Worm (Caenorhabditis elegans) whole organism, L1 larva: ENCODE data around the gene srh-276.

Source experiments
- C16A3.4 ChIP-seq: fragments of 150-350 bp; optimal IDR thresholded peaks from 2 replicates; lab custom pipeline; 2014; ENCODE audit warnings: missing biosample characterization, missing genetic modification characterization
- C34B4.2 ChIP-seq: sonication (generic microtip); optimal IDR thresholded peaks from 2 replicates; lab custom pipeline; 2017; ENCODE audit warnings: mild to moderate bottlenecking, missing genetic modification characterization, missing compliant biosample characterization
- aha-1 ChIP-seq: fragments of 150-350 bp; optimal IDR thresholded peaks from 2 replicates; lab custom pipeline; 2014; ENCODE audit warnings: missing biosample characterization, missing genetic modification characterization
- aly-2 ChIP-seq: fragments of 150-350 bp; optimal IDR thresholded peaks from 2 replicates; lab custom pipeline; 2014; ENCODE audit warnings: missing biosample characterization, missing genetic modification characterization
- ama-1 ChIP-seq: fragments of 150-350 bp; optimal IDR thresholded peaks from 2 replicates; lab custom pipeline; 2014
- blmp-1 ChIP-seq: fragments of 150-350 bp; optimal IDR thresholded peaks from 2 replicates; lab custom pipeline; 2014; ENCODE audit warnings: missing biosample characterization, missing genetic modification characterization
- ceh-63 ChIP-seq: fragments of 200-800 bp; sonication (Bioruptor generic); optimal IDR thresholded peaks from 2 replicates; lab custom pipeline; 2018; ENCODE audit warnings: mild to moderate bottlenecking, missing genetic modification characterization, missing compliant biosample characterization
- ceh-8 ChIP-seq: fragments of 200-800 bp; sonication (Bioruptor generic); optimal IDR thresholded peaks from 2 replicates; lab custom pipeline; 2018; ENCODE audit warnings: mild to moderate bottlenecking, missing genetic modification characterization, moderate library complexity, missing compliant biosample characterization
- ceh-82 ChIP-seq, 3 experiments: fragments of 150-350 bp in 1 of 3; sonication (generic microtip) in 2 of 3; optimal IDR thresholded peaks; 2 replicates each; lab custom pipeline; 2014 to 2017; ENCODE audit warnings: missing biosample characterization in 3 of 3, missing genetic modification characterization in 3 of 3
- ceh-88 ChIP-seq: fragments of 200-800 bp; sonication (Bioruptor generic); IDR thresholded peaks from 2 replicates; pipeline ENCODE4 v1.3.6; 2022; ENCODE audit warnings: missing genetic modification characterization, missing compliant biosample characterization
- dsc-1 ChIP-seq: sonication (generic microtip); optimal IDR thresholded peaks from 2 replicates; lab custom pipeline; 2016; ENCODE audit warnings: mild to moderate bottlenecking, missing genetic modification characterization, missing compliant biosample characterization
- efl-1 ChIP-seq, 4 experiments: fragments of 150-350 bp; optimal IDR thresholded peaks in 3 of 4; peaks in 1 of 4; 1 replicate in 1 of 4; 2 replicates in 3 of 4; lab custom pipeline; 2014; ENCODE audit warnings: missing biosample characterization in 2 of 4, missing genetic modification characterization in 2 of 4, missing genetic modification reagents in 2 of 4
- efl-3 ChIP-seq: fragments of 200-800 bp; sonication (Bioruptor generic); optimal IDR thresholded peaks from 2 replicates; lab custom pipeline; 2018; ENCODE audit warnings: mild to moderate bottlenecking, missing genetic modification characterization, missing compliant biosample characterization
- egl-27 ChIP-seq, 2 experiments: fragments of 150-350 bp in 1 of 2; sonication (generic microtip); optimal IDR thresholded peaks; 3 replicates each; lab custom pipeline; 2017 to 2018; ENCODE audit warnings: missing biosample characterization in 2 of 2, missing genetic modification characterization in 2 of 2, missing genetic modification reagents in 2 of 2
- elt-2 ChIP-seq: sonication (generic microtip); optimal IDR thresholded peaks from 2 replicates; lab custom pipeline; 2016; ENCODE audit warnings: missing genetic modification characterization, mild to moderate bottlenecking, inconsistent platforms, missing compliant biosample characterization, missing genetic modification reagents
- elt-3 ChIP-seq, 6 experiments: fragments of 150-350 bp in 1 of 6; sonication (generic microtip); optimal IDR thresholded peaks; 2 replicates each; lab custom pipeline; 2017 to 2018; ENCODE audit warnings: missing biosample characterization in 6 of 6, missing genetic modification characterization in 6 of 6, inconsistent platforms in 1 of 6
- ets-5 ChIP-seq: fragments of 200-800 bp; sonication (Bioruptor generic); IDR thresholded peaks from 2 replicates; pipeline ENCODE4 v1.3.6; 2022; ENCODE audit warnings: missing genetic modification characterization, missing compliant biosample characterization
- fkh-10 ChIP-seq: sonication (generic microtip); optimal IDR thresholded peaks from 2 replicates; lab custom pipeline; 2017; ENCODE audit warnings: missing biosample characterization, missing genetic modification reagents, missing genetic modification characterization
- fos-1 ChIP-seq: fragments of 150-350 bp; optimal IDR thresholded peaks from 2 replicates; lab custom pipeline; 2014; ENCODE audit warnings: missing biosample characterization, missing genetic modification characterization
- grh-1 ChIP-seq: fragments of 200-800 bp; sonication (Bioruptor generic); IDR thresholded peaks from 2 replicates; pipeline ENCODE4 v1.3.6; 2022; ENCODE audit warnings: missing genetic modification reagents, missing genetic modification characterization, missing compliant biosample characterization
- hlh-17 ChIP-seq: fragments of 200-800 bp; sonication (Bioruptor generic); optimal IDR thresholded peaks from 2 replicates; lab custom pipeline; 2018; ENCODE audit warnings: missing genetic modification characterization, mild to moderate bottlenecking, missing compliant biosample characterization, moderate library complexity, borderline replicate concordance
- hlh-4 ChIP-seq: sonication (generic microtip); optimal IDR thresholded peaks from 2 replicates; lab custom pipeline; 2016; ENCODE audit warnings: mild to moderate bottlenecking, missing genetic modification characterization, missing compliant biosample characterization
- hpl-2 ChIP-seq: fragments of 150-350 bp; optimal IDR thresholded peaks from 2 replicates; lab custom pipeline; 2014; ENCODE audit warnings: missing biosample characterization, missing genetic modification reagents, missing genetic modification characterization
- irx-1 ChIP-seq: sonication (generic microtip); optimal IDR thresholded peaks from 2 replicates; lab custom pipeline; 2016; ENCODE audit warnings: missing genetic modification characterization, missing compliant biosample characterization
- isw-1 ChIP-seq: fragments of 200-800 bp; sonication (Bioruptor generic); IDR thresholded peaks from 2 replicates; pipeline ENCODE4 v1.3.6; 2022; ENCODE audit warnings: missing genetic modification characterization, missing compliant biosample characterization
- jun-1 ChIP-seq: fragments of 150-350 bp; optimal IDR thresholded peaks from 2 replicates; lab custom pipeline; 2014; ENCODE audit warnings: missing biosample characterization, missing genetic modification reagents, missing genetic modification characterization
- lin-13 ChIP-seq: fragments of 150-350 bp; optimal IDR thresholded peaks from 2 replicates; lab custom pipeline; 2014; ENCODE audit warnings: missing biosample characterization, missing genetic modification reagents, missing genetic modification characterization
- lin-15B ChIP-seq: fragments of 150-350 bp; sonication (generic microtip); optimal IDR thresholded peaks from 3 replicates; lab custom pipeline; 2014; ENCODE audit warnings: missing biosample characterization, missing genetic modification characterization
- lin-35 ChIP-seq, 2 experiments: fragments of 150-350 bp; optimal IDR thresholded peaks; 2 replicates each; lab custom pipeline; 2014; ENCODE audit warnings: missing biosample characterization in 2 of 2, missing genetic modification characterization in 2 of 2, missing genetic modification reagents in 2 of 2
- lin-39 ChIP-seq: fragments of 150-350 bp; optimal IDR thresholded peaks from 2 replicates; lab custom pipeline; 2014; ENCODE audit warnings: missing biosample characterization, missing genetic modification reagents, missing genetic modification characterization
- mdl-1 ChIP-seq, 2 experiments: fragments of 150-350 bp; optimal IDR thresholded peaks; 2 replicates each; lab custom pipeline; 2014 to 2017; ENCODE audit warnings: missing biosample characterization in 2 of 2, missing genetic modification characterization in 2 of 2, inconsistent platforms in 1 of 2
- mef-2 ChIP-seq: fragments of 150-350 bp; optimal IDR thresholded peaks from 2 replicates; lab custom pipeline; 2014; ENCODE audit warnings: missing biosample characterization, missing genetic modification characterization
- mep-1 ChIP-seq: fragments of 150-350 bp; optimal IDR thresholded peaks from 2 replicates; lab custom pipeline; 2014; ENCODE audit warnings: missing biosample characterization, missing genetic modification characterization
- nhr-11 ChIP-seq: fragments of 150-350 bp; optimal IDR thresholded peaks from 2 replicates; lab custom pipeline; 2014; ENCODE audit warnings: missing biosample characterization, missing genetic modification characterization
- nhr-12 ChIP-seq: sonication (generic microtip); optimal IDR thresholded peaks from 2 replicates; lab custom pipeline; 2017; ENCODE audit warnings: missing biosample characterization, missing genetic modification characterization
- nhr-20 ChIP-seq: sonication (generic microtip); optimal IDR thresholded peaks from 2 replicates; lab custom pipeline; 2016; ENCODE audit warnings: mild to moderate bottlenecking, missing genetic modification characterization, missing compliant biosample characterization
- nhr-47 ChIP-seq: sonication (generic microtip); optimal IDR thresholded peaks from 2 replicates; lab custom pipeline; 2016; ENCODE audit warnings: mild to moderate bottlenecking, missing genetic modification characterization, moderate library complexity, missing compliant biosample characterization
- nhr-71 ChIP-seq: sonication (generic microtip); optimal IDR thresholded peaks from 2 replicates; lab custom pipeline; 2016; ENCODE audit warnings: mild to moderate bottlenecking, missing genetic modification characterization, moderate library complexity, missing compliant biosample characterization
- nhr-76 ChIP-seq: sonication (generic microtip); optimal IDR thresholded peaks from 2 replicates; lab custom pipeline; 2017; ENCODE audit warnings: missing biosample characterization, missing genetic modification characterization
- nhr-77 ChIP-seq: fragments of 150-350 bp; optimal IDR thresholded peaks from 2 replicates; lab custom pipeline; 2014; ENCODE audit warnings: missing biosample characterization, missing genetic modification characterization
- nhr-84 ChIP-seq: sonication (generic microtip); optimal IDR thresholded peaks from 2 replicates; lab custom pipeline; 2017; ENCODE audit warnings: missing biosample characterization, missing genetic modification characterization
- nhr-90 ChIP-seq: sonication (generic microtip); optimal IDR thresholded peaks from 2 replicates; lab custom pipeline; 2016; ENCODE audit warnings: mild to moderate bottlenecking, missing genetic modification characterization, missing compliant biosample characterization; ENCODE audit not compliant: poor library complexity
- pag-3 ChIP-seq: sonication (generic microtip); optimal IDR thresholded peaks from 2 replicates; lab custom pipeline; 2017; ENCODE audit warnings: missing genetic modification characterization, mild to moderate bottlenecking, missing compliant biosample characterization, antibody characterized with exemption, borderline replicate concordance; ENCODE audit not compliant: insufficient read depth
- pqm-1 ChIP-seq: sonication (generic microtip); optimal IDR thresholded peaks from 3 replicates; lab custom pipeline; 2017; ENCODE audit warnings: missing biosample characterization, missing genetic modification characterization
- rnt-1 ChIP-seq: sonication (generic microtip); optimal IDR thresholded peaks from 2 replicates; lab custom pipeline; 2016; ENCODE audit warnings: mild to moderate bottlenecking, missing genetic modification characterization, moderate library complexity, missing compliant biosample characterization
- sox-4 ChIP-seq: sonication (generic microtip); optimal IDR thresholded peaks from 2 replicates; lab custom pipeline; 2016; ENCODE audit warnings: missing genetic modification characterization, missing compliant biosample characterization
- sptf-1 ChIP-seq: fragments of 150-350 bp; optimal IDR thresholded peaks from 2 replicates; lab custom pipeline; 2014; ENCODE audit warnings: missing biosample characterization, missing genetic modification characterization
- tbx-2 ChIP-seq: sonication (generic microtip); optimal IDR thresholded peaks from 2 replicates; lab custom pipeline; 2016; ENCODE audit warnings: missing genetic modification characterization, missing compliant biosample characterization
- tlp-1 ChIP-seq: fragments of 150-350 bp; optimal IDR thresholded peaks from 2 replicates; lab custom pipeline; 2014; ENCODE audit warnings: missing biosample characterization, missing genetic modification characterization
- unc-30 ChIP-seq: sonication (generic microtip); optimal IDR thresholded peaks from 2 replicates; lab custom pipeline; 2017; ENCODE audit warnings: missing biosample characterization, missing genetic modification characterization
- unc-86 ChIP-seq: sonication (generic microtip); optimal IDR thresholded peaks from 2 replicates; lab custom pipeline; 2016; ENCODE audit warnings: missing genetic modification characterization, missing compliant biosample characterization
- unc-98 ChIP-seq: fragments of 200-800 bp; sonication (Bioruptor generic); IDR thresholded peaks from 2 replicates; pipeline ENCODE4 v1.3.6; 2022; ENCODE audit warnings: missing genetic modification characterization, missing compliant biosample characterization
- vab-15 ChIP-seq: sonication (generic microtip); optimal IDR thresholded peaks from 2 replicates; lab custom pipeline; 2017; ENCODE audit warnings: missing genotype, mild to moderate bottlenecking, missing genetic modification characterization, missing compliant biosample characterization
- zag-1 ChIP-seq: fragments of 150-350 bp; optimal IDR thresholded peaks from 2 replicates; lab custom pipeline; 2014; ENCODE audit warnings: missing biosample characterization, missing genetic modification characterization

Gene srh-276

ce11 chrV:15497731-15498130 is 31.4 kb upstream of the srh-276 start:
- peak in 1 of 2 experiments; percentile 18 for TF ChIP-seq mdl-1 (tag; optimal IDR thresholded peaks at IDR 0.05; lab: Kevin White, UChicago)
- TF ChIP-seq C34B4.2 (tag; lab: Kevin White, UChicago): no peak
- TF ChIP-seq efl-1 (optimal IDR thresholded peaks at IDR 0.05; lab: Kevin White, UChicago): peak; percentile 20 to 48
- TF ChIP-seq efl-1 (GFP tag; optimal IDR thresholded peaks at IDR 0.05 in 1 of 2; lab: Kevin White, UChicago): no peak
- peak; percentile 21 for TF ChIP-seq nhr-77 (tag; lab: Kevin White, UChicago)
- TF ChIP-seq lin-15B (tag; lab: Kevin White, UChicago): no peak
- no peak for TF ChIP-seq grh-1 (GFP tag; lab: Robert Waterston, UW)
- no peak for TF ChIP-seq ets-5
- TF ChIP-seq lin-39 (tag; lab: Kevin White, UChicago): no peak
- no peak for TF ChIP-seq mep-1 (tag; lab: Kevin White, UChicago)
- TF ChIP-seq mef-2: no peak
- TF ChIP-seq rnt-1: no peak
- TF ChIP-seq nhr-84 (tag; lab: Kevin White, UChicago): no peak
- no peak for TF ChIP-seq egl-27 (tag; optimal IDR thresholded peaks at IDR 0.05; lab: Kevin White, UChicago)
- no peak for TF ChIP-seq hlh-17 (GFP tag; lab: Kevin White, UChicago)
- no peak for TF ChIP-seq nhr-47 (tag; lab: Kevin White, UChicago)
- TF ChIP-seq unc-86 (tag; lab: Kevin White, UChicago): no peak
- TF ChIP-seq elt-2 (tag; lab: Kevin White, UChicago): peak; percentile 88
- TF ChIP-seq blmp-1: no peak
- TF ChIP-seq ceh-63 (GFP tag; lab: Kevin White, UChicago): no peak
- TF ChIP-seq lin-13 (GFP tag; lab: Kevin White, UChicago): no peak
- no peak for TF ChIP-seq unc-30 (tag; lab: Kevin White, UChicago)
- TF ChIP-seq ceh-8 (GFP tag; lab: Kevin White, UChicago): no peak
- no peak for TF ChIP-seq pqm-1
- TF ChIP-seq fos-1: peak; percentile 3
- TF ChIP-seq sox-4 (tag; lab: Kevin White, UChicago): no peak
- TF ChIP-seq efl-3: no peak
- no peak for TF ChIP-seq dsc-1 (tag; lab: Kevin White, UChicago)
- peak in 1 of 2 experiments; percentile 49 for TF ChIP-seq lin-35 (GFP tag; optimal IDR thresholded peaks at IDR 0.05; lab: Kevin White, UChicago)
- no peak for TF ChIP-seq ceh-82 (tag; optimal IDR thresholded peaks at IDR 0.05; lab: Kevin White, UChicago)
- no peak for TF ChIP-seq hpl-2
- TF ChIP-seq nhr-76 (tag; lab: Kevin White, UChicago): no peak
- TF ChIP-seq nhr-20 (tag; lab: Kevin White, UChicago): peak; percentile 19
- TF ChIP-seq vab-15 (tag; lab: Kevin White, UChicago): no peak
- TF ChIP-seq nhr-71: no peak
- TF ChIP-seq isw-1 (GFP tag; lab: Robert Waterston, UW): no peak
- no peak for TF ChIP-seq hlh-4 (tag; lab: Kevin White, UChicago)
- no peak for TF ChIP-seq elt-3 (tag; optimal IDR thresholded peaks at IDR 0.05; lab: Kevin White, UChicago)
- no peak for TF ChIP-seq ama-1
- TF ChIP-seq aha-1 (tag; lab: Kevin White, UChicago): no peak
- no peak for TF ChIP-seq irx-1 (tag; lab: Kevin White, UChicago)
- no peak for TF ChIP-seq aly-2 (tag; lab: Kevin White, UChicago)
- peak; percentile 19 for TF ChIP-seq tbx-2 (tag; lab: Kevin White, UChicago)
- TF ChIP-seq nhr-11: no peak
- TF ChIP-seq zag-1 (tag; lab: Kevin White, UChicago): no peak
- no peak for TF ChIP-seq ceh-88 (GFP tag; lab: Robert Waterston, UW)
- TF ChIP-seq unc-98 (GFP tag; lab: Robert Waterston, UW): no peak
- TF ChIP-seq tlp-1: no peak
- TF ChIP-seq pag-3 (tag; lab: Kevin White, UChicago): no peak
- no peak for TF ChIP-seq nhr-12 (tag; lab: Kevin White, UChicago)
- no peak for TF ChIP-seq sptf-1
- TF ChIP-seq nhr-90 (tag; lab: Kevin White, UChicago): peak; percentile 48
- no peak for TF ChIP-seq fkh-10 (GFP tag; lab: Kevin White, UChicago)
- TF ChIP-seq C16A3.4 (tag; lab: Kevin White, UChicago): no peak
- peak; percentile 82 for TF ChIP-seq jun-1 (tag; lab: Kevin White, UChicago)
